Worm (Caenorhabditis elegans): Measurements from ENCODE around the gene F49E12.7.

DNA sequence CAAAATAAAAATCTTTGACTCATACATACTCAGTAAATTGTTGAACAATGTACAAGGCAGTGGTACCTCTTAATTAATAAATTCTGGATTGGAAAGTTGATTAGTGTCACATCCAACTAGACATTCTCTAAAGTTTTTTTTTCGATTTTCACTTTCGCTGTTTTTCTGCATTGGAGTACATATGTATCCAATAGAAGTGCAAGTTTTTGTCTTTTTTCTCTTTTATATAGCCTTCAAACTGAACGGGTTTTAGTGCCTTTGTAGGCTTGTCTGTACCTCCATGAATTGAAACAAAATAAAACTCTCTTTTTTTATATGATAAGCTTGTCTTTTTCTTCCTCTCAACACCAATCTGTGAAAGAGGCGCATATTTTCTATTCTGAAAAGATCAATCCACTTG is 15.8 kb downstream of the F49E12.7 start:
- TF ChIP-seq unc-62 (GFP tag; optimal IDR thresholded peaks at IDR 0.05 in 1 of 2) = no peak
- TF ChIP-seq unc-62 (tag; optimal IDR thresholded peaks at IDR 0.05) = no peak
- no peak for TF ChIP-seq dve-1 (tag; optimal IDR thresholded peaks at IDR 0.05; ENCODE audit: insufficient read depth)
- no peak for TF ChIP-seq mep-1 (tag; optimal IDR thresholded peaks at IDR 0.05)
- no peak for TF ChIP-seq unc-130 (GFP tag; optimal IDR thresholded peaks at IDR 0.05)
- no peak for TF ChIP-seq fos-1 (tag; optimal IDR thresholded peaks at IDR 0.05)
- TF ChIP-seq duxl-1 (tag; optimal IDR thresholded peaks at IDR 0.05; ENCODE audit: poor library complexity) = no peak
- TF ChIP-seq ceh-62 (tag; optimal IDR thresholded peaks at IDR 0.05) = no peak
- no peak for TF ChIP-seq tag-97 (GFP tag; IDR thresholded peaks at IDR 0.05)
- TF ChIP-seq snpc-4 (tag; optimal IDR thresholded peaks at IDR 0.05) = no peak
- TF ChIP-seq ceh-28 (tag; optimal IDR thresholded peaks at IDR 0.05) = no peak
